Worm (Caenorhabditis elegans) whole organism, L1 larva: Measurements from ENCODE around the gene str-2.

Source experiments
- aly-2 ChIP-seq: fragments of 150-350 bp; optimal IDR thresholded peaks from 2 replicates; lab custom pipeline; 2014; ENCODE audit warnings: missing biosample characterization, missing genetic modification characterization
- ceh-88 ChIP-seq: fragments of 200-800 bp; sonication (Bioruptor generic); IDR thresholded peaks from 2 replicates; pipeline ENCODE4 v1.3.6; 2022; ENCODE audit warnings: missing genetic modification characterization, missing compliant biosample characterization
- fos-1 ChIP-seq: fragments of 150-350 bp; optimal IDR thresholded peaks from 2 replicates; lab custom pipeline; 2014; ENCODE audit warnings: missing biosample characterization, missing genetic modification characterization
- lin-39 ChIP-seq: fragments of 150-350 bp; optimal IDR thresholded peaks from 2 replicates; lab custom pipeline; 2014; ENCODE audit warnings: missing biosample characterization, missing genetic modification reagents, missing genetic modification characterization
- nhr-11 ChIP-seq: fragments of 150-350 bp; optimal IDR thresholded peaks from 2 replicates; lab custom pipeline; 2014; ENCODE audit warnings: missing biosample characterization, missing genetic modification characterization
- nhr-28 ChIP-seq: fragments of 150-350 bp; optimal IDR thresholded peaks from 2 replicates; lab custom pipeline; 2014; ENCODE audit warnings: missing biosample characterization, missing genetic modification characterization
- skn-1 ChIP-seq: fragments of 150-350 bp; optimal IDR thresholded peaks from 2 replicates; lab custom pipeline; 2014; ENCODE audit warnings: missing biosample characterization, missing genetic modification characterization
- unc-130 ChIP-seq: fragments of 150-350 bp; optimal IDR thresholded peaks from 2 replicates; lab custom pipeline; 2017; ENCODE audit warnings: missing biosample characterization, missing genetic modification characterization, inconsistent platforms

ce11 chrV:9812216-9812615, 11.8 kb downstream of the str-2 start:
- TF ChIP-seq skn-1 (tag; lab: Kevin White, UChicago) (no peak), aly-2 (tag; lab: Kevin White, UChicago) (no peak), nhr-11 (tag; lab: Kevin White, UChicago) (no peak), lin-39 (tag; lab: Kevin White, UChicago) (no peak), fos-1 (tag; lab: Kevin White, UChicago) (no peak), unc-130 (no peak), ceh-88 (GFP tag; lab: Robert Waterston, UW) (no peak), nhr-28 (tag; lab: Kevin White, UChicago) (no peak)
